Fruit fly (Drosophila melanogaster) whole organism, embryonic: ENCODE results near the gene CG18269.

Experiments used
- Aef1 ChIP-seq: fragments of 200-800 bp; sonication (Bioruptor generic); IDR thresholded peaks from 3 replicates; pipeline ENCODE4 v1.3.6; 2022; ENCODE audit warnings: missing biosample characterization, missing genetic modification characterization
- CG1024 ChIP-seq: fragments of 200-800 bp; sonication (Bioruptor generic); IDR thresholded peaks from 2 replicates; pipeline ENCODE4 v1.3.6; 2022; ENCODE audit warnings: missing biosample characterization, missing genetic modification characterization
- CG11456 ChIP-seq: fragments of 200-800 bp; sonication (Bioruptor generic); IDR thresholded peaks from 3 replicates; pipeline ENCODE4 v1.3.6; 2022; ENCODE audit warnings: missing biosample characterization, missing genetic modification characterization
- CG13123 ChIP-seq: fragments of 200-800 bp; sonication (Bioruptor generic); optimal IDR thresholded peaks from 2 replicates; lab custom pipeline; 2016; ENCODE audit warnings: missing biosample characterization, missing genetic modification characterization
- CG13287 ChIP-seq: fragments of 200-800 bp; sonication (Bioruptor generic); IDR thresholded peaks from 2 replicates; pipeline ENCODE4 v1.3.6; 2022; ENCODE audit warnings: missing biosample characterization, missing genetic modification characterization; ENCODE audit not compliant: partially characterized antibody
- CG13296 ChIP-seq: fragments of 200-800 bp; sonication (Bioruptor generic); optimal IDR thresholded peaks from 3 replicates; lab custom pipeline; 2018; ENCODE audit warnings: missing biosample characterization, mild to moderate bottlenecking, missing genetic modification characterization
- CG14014 ChIP-seq: fragments of 200-800 bp; sonication (Bioruptor generic); IDR thresholded peaks from 2 replicates; pipeline ENCODE4 v1.3.6; 2022; ENCODE audit warnings: missing biosample characterization, missing genetic modification characterization
- CG17328 ChIP-seq: fragments of 200-800 bp; sonication (Bioruptor generic); IDR thresholded peaks from 2 replicates; pipeline ENCODE4 v1.3.6; 2022; ENCODE audit warnings: missing biosample characterization, missing genetic modification characterization
- CG3995 ChIP-seq: fragments of 200-800 bp; sonication (Bioruptor generic); optimal IDR thresholded peaks from 3 replicates; lab custom pipeline; 2016; ENCODE audit warnings: missing biosample characterization, missing genetic modification characterization
- CG42726 ChIP-seq: fragments of 200-800 bp; sonication (Bioruptor generic); IDR thresholded peaks from 2 replicates; pipeline ENCODE4 v1.3.6; 2022; ENCODE audit warnings: missing biosample characterization, missing genetic modification characterization; ENCODE audit not compliant: partially characterized antibody
- CG4282 ChIP-seq: fragments of 200-800 bp; sonication (Bioruptor generic); optimal IDR thresholded peaks from 2 replicates; lab custom pipeline; 2016; ENCODE audit warnings: missing biosample characterization, missing genetic modification characterization
- CG4404 ChIP-seq: fragments of 200-800 bp; sonication (Bioruptor generic); IDR thresholded peaks from 2 replicates; pipeline ENCODE4 v1.3.6; 2022; ENCODE audit warnings: missing biosample characterization, missing genetic modification characterization
- CG4424 ChIP-seq: fragments of 200-800 bp; sonication (Bioruptor generic); optimal IDR thresholded peaks from 3 replicates; lab custom pipeline; 2016; ENCODE audit warnings: missing biosample characterization, missing genetic modification characterization
- CG6683 ChIP-seq: fragments of 200-800 bp; sonication (Bioruptor generic); optimal IDR thresholded peaks from 2 replicates; lab custom pipeline; 2017; ENCODE audit warnings: missing biosample characterization, mild to moderate bottlenecking, missing genetic modification characterization, missing genetic modification reagents
- CG7745 ChIP-seq: fragments of 200-800 bp; sonication (Bioruptor generic); optimal IDR thresholded peaks from 2 replicates; lab custom pipeline; 2018; ENCODE audit warnings: missing biosample characterization, mild to moderate bottlenecking, missing genetic modification characterization, moderate library complexity
- CG7928 ChIP-seq: fragments of 200-800 bp; sonication (Bioruptor generic); optimal IDR thresholded peaks from 2 replicates; lab custom pipeline; 2017; ENCODE audit warnings: missing biosample characterization, mild to moderate bottlenecking, missing genetic modification characterization
- CG8089 ChIP-seq: fragments of 200-800 bp; sonication (Bioruptor generic); optimal IDR thresholded peaks from 3 replicates; lab custom pipeline; 2016; ENCODE audit warnings: missing biosample characterization, missing genetic modification characterization
- CG8281 ChIP-seq: fragments of 200-800 bp; sonication (Bioruptor generic); optimal IDR thresholded peaks from 2 replicates; lab custom pipeline; 2018; ENCODE audit warnings: missing biosample characterization, mild to moderate bottlenecking, missing genetic modification characterization, moderate library complexity
- CG9876 ChIP-seq: fragments of 200-800 bp; sonication (Bioruptor generic); optimal IDR thresholded peaks from 2 replicates; lab custom pipeline; 2016; ENCODE audit warnings: missing biosample characterization, missing genetic modification characterization
- E2f2 ChIP-seq: fragments of 200-800 bp; sonication (Bioruptor generic); IDR thresholded peaks from 2 replicates; pipeline ENCODE4 v1.3.6; 2022; ENCODE audit warnings: missing biosample characterization, missing genetic modification characterization
- HHEX ChIP-seq: fragments of 200-800 bp; sonication (Bioruptor generic); optimal IDR thresholded peaks from 3 replicates; lab custom pipeline; 2017; ENCODE audit warnings: missing biosample characterization, mild to moderate bottlenecking, missing genetic modification characterization, missing genetic modification reagents
- Hmr ChIP-seq: fragments of 200-800 bp; sonication (Bioruptor generic); optimal IDR thresholded peaks from 3 replicates; lab custom pipeline; 2017; ENCODE audit warnings: mild to moderate bottlenecking, missing biosample characterization, missing genetic modification reagents, missing genetic modification characterization
- Hmx ChIP-seq: fragments of 200-800 bp; sonication (Bioruptor generic); optimal IDR thresholded peaks from 2 replicates; lab custom pipeline; 2016; ENCODE audit warnings: missing biosample characterization, missing genetic modification characterization
- Med ChIP-seq: fragments of 200-800 bp; sonication (Bioruptor generic); peaks from one replicate; lab custom pipeline; 2016; ENCODE audit warnings: missing biosample characterization, missing genetic modification characterization, mild to moderate bottlenecking, inconsistent platforms, moderate library complexity
- Oli ChIP-seq: fragments of 200-800 bp; sonication (Bioruptor generic); optimal IDR thresholded peaks from 2 replicates; lab custom pipeline; 2018; ENCODE audit warnings: missing biosample characterization, mild to moderate bottlenecking, missing genetic modification characterization, moderate library complexity
- Ravus ChIP-seq: fragments of 200-800 bp; sonication (Bioruptor generic); IDR thresholded peaks from 2 replicates; pipeline ENCODE4 v1.3.6; 2022; ENCODE audit warnings: missing biosample characterization, missing genetic modification characterization
- Side ChIP-seq: fragments of 200-800 bp; sonication (Bioruptor generic); optimal IDR thresholded peaks from 2 replicates; lab custom pipeline; 2016; ENCODE audit warnings: missing biosample characterization, missing genetic modification characterization
- Sox102F ChIP-seq: fragments of 200-800 bp; sonication (Bioruptor generic); optimal IDR thresholded peaks from 2 replicates; lab custom pipeline; 2018; ENCODE audit warnings: missing biosample characterization, mild to moderate bottlenecking, missing genetic modification characterization, moderate library complexity
- ab ChIP-seq: fragments of 200-800 bp; sonication (Bioruptor generic); optimal IDR thresholded peaks from 2 replicates; lab custom pipeline; 2016; ENCODE audit warnings: missing biosample characterization, missing genetic modification characterization
- al ChIP-seq: fragments of 200-800 bp; sonication (Bioruptor generic); IDR thresholded peaks from 2 replicates; pipeline ENCODE4 v1.3.6; 2022; ENCODE audit warnings: missing biosample characterization, missing genetic modification characterization
- ase ChIP-seq: fragments of 200-800 bp; sonication (Bioruptor generic); IDR thresholded peaks from 3 replicates; pipeline ENCODE4 v1.3.6; 2022; ENCODE audit warnings: missing biosample characterization, missing genetic modification characterization
- bab2 ChIP-seq: fragments of 200-800 bp; sonication (Bioruptor generic); optimal IDR thresholded peaks from 2 replicates; lab custom pipeline; 2016; ENCODE audit warnings: missing biosample characterization, missing genetic modification characterization
- bowl ChIP-seq: fragments of 200-800 bp; sonication (Bioruptor generic); IDR thresholded peaks from 2 replicates; pipeline ENCODE4 v1.3.6; 2022; ENCODE audit warnings: missing biosample characterization, missing genetic modification characterization
- br ChIP-seq: fragments of >200 bp; optimal IDR thresholded peaks from 2 replicates; lab custom pipeline; 2017
- cad ChIP-seq: fragments of >200 bp; optimal IDR thresholded peaks from 2 replicates; lab custom pipeline; 2017; ENCODE audit warnings: missing biosample characterization, missing genetic modification characterization
- ci ChIP-seq: fragments of 200-800 bp; sonication (Bioruptor generic); IDR thresholded peaks from 3 replicates; pipeline ENCODE4 v1.3.6; 2022; ENCODE audit warnings: missing biosample characterization, missing genetic modification characterization
- disco-r ChIP-seq: fragments of 200-800 bp; sonication (Bioruptor generic); optimal IDR thresholded peaks from 2 replicates; lab custom pipeline; 2016; ENCODE audit warnings: missing biosample characterization, missing genetic modification characterization
- dpn ChIP-seq, 2 experiments: fragments of 200-800 bp; sonication (Bioruptor generic); optimal IDR thresholded peaks; 3 replicates each; lab custom pipeline; 2016; ENCODE audit warnings: missing biosample characterization in 2 of 2, missing genetic modification characterization in 2 of 2
- fd64A ChIP-seq: fragments of 200-800 bp; sonication (Bioruptor generic); optimal IDR thresholded peaks from 3 replicates; lab custom pipeline; 2018; ENCODE audit warnings: missing biosample characterization, mild to moderate bottlenecking, missing genetic modification characterization
- fru ChIP-seq: fragments of >200 bp; optimal IDR thresholded peaks from 2 replicates; lab custom pipeline; 2017
- grn ChIP-seq: fragments of 200-800 bp; sonication (Bioruptor generic); optimal IDR thresholded peaks from 3 replicates; lab custom pipeline; 2017; ENCODE audit warnings: missing biosample characterization, missing genetic modification characterization
- gt ChIP-seq: fragments of 200-800 bp; sonication (Bioruptor generic); IDR thresholded peaks from 2 replicates; pipeline ENCODE4 v1.3.6; 2022; ENCODE audit warnings: missing biosample characterization, missing genetic modification characterization
- her ChIP-seq: fragments of 200-800 bp; sonication (Bioruptor generic); optimal IDR thresholded peaks from 2 replicates; lab custom pipeline; 2016; ENCODE audit warnings: missing biosample characterization, missing genetic modification characterization
- ind ChIP-seq: fragments of 200-800 bp; sonication (Bioruptor generic); optimal IDR thresholded peaks from 3 replicates; lab custom pipeline; 2016; ENCODE audit warnings: missing biosample characterization, missing genetic modification characterization
- jigr1 ChIP-seq: fragments of 200-800 bp; sonication (Bioruptor generic); IDR thresholded peaks from 3 replicates; pipeline ENCODE4 v1.3.6; 2022; ENCODE audit warnings: missing biosample characterization, missing genetic modification characterization
- pnt ChIP-seq: fragments of 200-800 bp; sonication (Bioruptor generic); optimal IDR thresholded peaks from 3 replicates; lab custom pipeline; 2016; ENCODE audit warnings: missing biosample characterization, missing genetic modification characterization
- sima ChIP-seq: fragments of 200-800 bp; sonication (Bioruptor generic); optimal IDR thresholded peaks from 2 replicates; lab custom pipeline; 2016; ENCODE audit warnings: missing biosample characterization, missing genetic modification characterization
- sisA ChIP-seq: fragments of 200-800 bp; sonication (Bioruptor generic); IDR thresholded peaks from 2 replicates; pipeline ENCODE4 v1.3.6; 2022; ENCODE audit warnings: missing biosample characterization, missing genetic modification characterization
- tin ChIP-seq: fragments of 200-800 bp; sonication (Bioruptor generic); optimal IDR thresholded peaks from 3 replicates; lab custom pipeline; 2016; ENCODE audit warnings: missing biosample characterization, missing genetic modification characterization
- tx ChIP-seq: fragments of 200-800 bp; sonication (Bioruptor generic); optimal IDR thresholded peaks from 2 replicates; lab custom pipeline; 2016; ENCODE audit warnings: missing biosample characterization, missing genetic modification characterization
- wor ChIP-seq: fragments of 200-800 bp; sonication (Bioruptor generic); IDR thresholded peaks from 2 replicates; pipeline ENCODE4 v1.3.6; 2022; ENCODE audit warnings: missing biosample characterization, missing genetic modification characterization
- z ChIP-seq: fragments of 200-800 bp; sonication (Bioruptor generic); IDR thresholded peaks from 3 replicates; pipeline ENCODE4 v1.3.6; 2022; ENCODE audit warnings: missing biosample characterization, missing genetic modification characterization

The CG18269 gene

dm6 chr2L:5546518-5547287, 4.9 kb upstream of the CG18269 start, which contains the start of gene Oscillin (continued):
- peak; percentile 61 to 65 for TF ChIP-seq dpn (GFP tag; optimal IDR thresholded peaks at IDR 0.05; lab: Kevin White, UChicago)
- peak; percentile 91 for TF ChIP-seq Sox102F
- TF ChIP-seq sisA: peak; percentile 73; the same call in 1 of the 2 replicates
- TF ChIP-seq CG13296: peak; percentile 78
- peak; percentile 98 for TF ChIP-seq z (GFP tag; lab: Robert Waterston, UW)
- no peak for TF ChIP-seq Side (GFP tag; lab: Kevin White, UChicago)
- TF ChIP-seq CG7928 (GFP tag; lab: Kevin White, UChicago): no peak
- peak; percentile 45 for TF ChIP-seq CG4404 (GFP tag; lab: Robert Waterston, UW)
- no peak for TF ChIP-seq CG8089
- peak; percentile 59 for TF ChIP-seq CG13287 (GFP tag; lab: Robert Waterston, UW)
- TF ChIP-seq CG4282: no peak
- peak; percentile 79 for TF ChIP-seq ase
- TF ChIP-seq cad (GFP tag; lab: Kevin White, UChicago): no peak
- TF ChIP-seq CG13123 (GFP tag; lab: Kevin White, UChicago): peak; percentile 4
- peak; percentile 64 for TF ChIP-seq wor (GFP tag; lab: Robert Waterston, UW)
- no peak for TF ChIP-seq CG3995 (GFP tag; lab: Kevin White, UChicago)
- TF ChIP-seq Med (GFP tag; lab: Kevin White, UChicago): peak; percentile 90
- TF ChIP-seq sima: no peak
- TF ChIP-seq grn: no peak
- TF ChIP-seq ind: peak; percentile 71
- peak; percentile 66 for TF ChIP-seq CG17328 (GFP tag; lab: Robert Waterston, UW)
- TF ChIP-seq ci (GFP tag; lab: Robert Waterston, UW): peak; percentile 51; the same call in 1 of the 3 replicates
- peak; percentile 91 for TF ChIP-seq CG14014
- TF ChIP-seq Hmr: no peak
- TF ChIP-seq ab (GFP tag; lab: Kevin White, UChicago): no peak
- peak; percentile 48 for TF ChIP-seq tx
- TF ChIP-seq her (GFP tag; lab: Kevin White, UChicago): no peak
- TF ChIP-seq CG8281 (tag; lab: Kevin White, UChicago): peak; percentile 49
- TF ChIP-seq fru: no peak
- TF ChIP-seq Oli: peak; percentile 29
- peak; percentile 56 for TF ChIP-seq CG1024 (GFP tag; lab: Robert Waterston, UW)
- TF ChIP-seq fd64A (GFP tag; lab: Kevin White, UChicago): no peak
- 0 out of 3 replicates have a peak, but pooled peaks have one; percentile 26 for TF ChIP-seq jigr1 (GFP tag; lab: Robert Waterston, UW)
- TF ChIP-seq CG4424: peak; percentile 84
- TF ChIP-seq tin (GFP tag; lab: Kevin White, UChicago): peak; percentile 62
- TF ChIP-seq pnt (GFP tag; lab: Kevin White, UChicago): no peak
- no peak for TF ChIP-seq disco-r (GFP tag; lab: Kevin White, UChicago)
- TF ChIP-seq CG6683 (GFP tag; lab: Kevin White, UChicago): peak; percentile 74
- TF ChIP-seq Aef1 (GFP tag; lab: Robert Waterston, UW): peak; percentile 57
- TF ChIP-seq br (lab: Kevin White, UChicago): no peak
- TF ChIP-seq CG11456: peak; percentile 84
- TF ChIP-seq al (GFP tag; lab: Robert Waterston, UW): peak; percentile 74
- TF ChIP-seq bowl (GFP tag; lab: Robert Waterston, UW): no peak
- TF ChIP-seq Ravus (GFP tag; lab: Robert Waterston, UW): no peak; the same call in 1 of the 2 replicates
- no peak for TF ChIP-seq CG9876
- peak; percentile 86 for TF ChIP-seq HHEX (GFP tag; lab: Kevin White, UChicago)
- TF ChIP-seq E2f2 (GFP tag; lab: Robert Waterston, UW): peak; percentile 50; the same call in 1 of the 2 replicates
- no peak for TF ChIP-seq CG42726
- peak; percentile 59 for TF ChIP-seq bab2 (GFP tag; lab: Kevin White, UChicago)
- TF ChIP-seq gt (GFP tag; lab: Robert Waterston, UW): no peak
- peak; percentile 56 for TF ChIP-seq Hmx
- peak; percentile 93 for TF ChIP-seq CG7745 (tag; lab: Kevin White, UChicago)
